Worm (Caenorhabditis elegans) whole organism, young adult: ENCODE measurements around the gene srbc-33.

ENCODE experiments used
- hlh-26 ChIP-seq: fragments of 200-800 bp; sonication (Bioruptor generic); conservative IDR thresholded peaks from 2 replicates; pipeline ENCODE4 v1.3.6; 2022; ENCODE audit warnings: missing genetic modification reagents, missing genetic modification characterization, missing compliant biosample characterization
- unc-62 ChIP-seq: fragments of 150-350 bp; optimal IDR thresholded peaks from 2 replicates; lab custom pipeline; 2014; ENCODE audit warnings: missing biosample characterization, missing genetic modification reagents, missing genetic modification characterization

DNA sequence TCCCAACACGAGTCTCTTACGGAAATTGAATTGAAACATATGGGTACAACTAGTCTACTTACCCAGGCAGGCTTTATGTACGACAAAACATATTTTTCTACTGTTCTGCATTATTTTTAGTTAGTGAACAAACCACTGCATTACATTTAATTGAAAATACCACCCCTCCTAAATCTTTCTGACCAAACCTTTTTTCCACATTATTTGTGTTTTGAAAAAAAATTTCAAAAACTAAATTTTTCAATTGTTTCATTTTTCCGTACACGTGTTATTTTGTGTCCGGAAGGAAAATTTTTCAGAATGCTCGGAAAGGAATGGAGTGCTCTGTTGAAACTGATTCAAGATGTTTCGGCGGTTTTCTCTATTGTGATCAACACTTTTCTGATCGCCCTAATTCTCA is 27.8 kb upstream of the srbc-33 start, which contains the start of gene str-226:
- TF ChIP-seq hlh-26: no peak
- TF ChIP-seq unc-62: no peak
